Fruit fly (Drosophila melanogaster) whole organism, prepupa: ENCODE results near the gene Mnn1.

Source experiments
- Blimp-1 ChIP-seq: fragments of 200-800 bp; sonication (Bioruptor generic); optimal IDR thresholded peaks from 3 replicates; lab custom pipeline; 2017; ENCODE audit warnings: missing biosample characterization, missing genetic modification characterization, mild to moderate bottlenecking, moderate library complexity, missing genetic modification reagents
- CG11294 ChIP-seq: fragments of 200-800 bp; sonication (Bioruptor generic); IDR thresholded peaks from 2 replicates; pipeline ENCODE4 v1.3.6; 2022; ENCODE audit warnings: missing biosample characterization, missing genetic modification characterization
- CG3032 ChIP-seq: fragments of 200-800 bp; optimal IDR thresholded peaks from 2 replicates; lab custom pipeline; 2019; ENCODE audit warnings: missing biosample characterization, mild to moderate bottlenecking, missing genetic modification characterization, moderate library complexity
- CG31627 ChIP-seq: fragments of 200-800 bp; sonication (Bioruptor generic); optimal IDR thresholded peaks from 3 replicates; lab custom pipeline; 2016; ENCODE audit warnings: missing biosample characterization, missing genetic modification characterization
- Eip93F ChIP-seq: fragments of 200-800 bp; sonication (Bioruptor generic); optimal IDR thresholded peaks from 2 replicates; lab custom pipeline; 2016; ENCODE audit warnings: missing biosample characterization, mild to moderate bottlenecking, missing genetic modification characterization
- Sox102F ChIP-seq: fragments of 200-800 bp; sonication (Bioruptor generic); optimal IDR thresholded peaks from 2 replicates; lab custom pipeline; 2016; ENCODE audit warnings: missing biosample characterization, mild to moderate bottlenecking, missing genetic modification characterization
- Sox14 ChIP-seq: fragments of 200-800 bp; sonication (Bioruptor generic); optimal IDR thresholded peaks from 3 replicates; lab custom pipeline; 2016; ENCODE audit warnings: missing biosample characterization, missing genetic modification characterization

- no peak for TF ChIP-seq Blimp-1 (GFP tag; lab: Kevin White, UChicago)
- no peak for TF ChIP-seq CG3032 (tag; lab: Kevin White, UChicago)
- TF ChIP-seq Eip93F (GFP tag; lab: Kevin White, UChicago), result no peak
- no peak for TF ChIP-seq CG11294 (GFP tag; lab: Robert Waterston, UW)
- no peak for TF ChIP-seq Sox14
- TF ChIP-seq Sox102F (GFP tag; lab: Kevin White, UChicago), result no peak
- no peak for TF ChIP-seq CG31627
Measured at dm6 chr2L:7107890-7108289, 51.8 kb downstream of the Mnn1 start.
